Worm (Caenorhabditis elegans) whole organism, L4 larva: ENCODE measurements around the gene cpf-2.

Experiments used
- F26F4.8 ChIP-seq: fragments of 200-800 bp; sonication (Bioruptor generic); conservative IDR thresholded peaks from 2 replicates; pipeline ENCODE4 v1.3.6; 2022; ENCODE audit warnings: missing genetic modification characterization, missing compliant biosample characterization
- F44E2.7 ChIP-seq: fragments of 200-800 bp; sonication (Bioruptor generic); IDR thresholded peaks from 2 replicates; pipeline ENCODE4 v2.1.2; 2022; ENCODE audit warnings: missing genetic modification characterization, missing compliant biosample characterization
- T26A8.4 ChIP-seq: fragments of 200-800 bp; sonication (Bioruptor generic); IDR thresholded peaks from 2 replicates; pipeline ENCODE4 v1.3.6; 2022; ENCODE audit warnings: missing genetic modification characterization, missing compliant biosample characterization
- Y105C5A.15 ChIP-seq: fragments of 200-800 bp; sonication (Bioruptor generic); IDR thresholded peaks from 2 replicates; pipeline ENCODE4 v1.3.6; 2022; ENCODE audit warnings: missing genetic modification characterization, missing compliant biosample characterization
- Y48G9A.11 ChIP-seq: fragments of 200-800 bp; sonication (Bioruptor generic); IDR thresholded peaks from 2 replicates; pipeline ENCODE4 v1.3.6; 2022; ENCODE audit warnings: missing genetic modification reagents, missing genetic modification characterization, missing compliant biosample characterization
- Y5F2A.4 ChIP-seq: fragments of 200-800 bp; sonication (Bioruptor generic); optimal IDR thresholded peaks from 2 replicates; lab custom pipeline; 2018; ENCODE audit warnings: mild to moderate bottlenecking, missing genetic modification characterization, missing compliant biosample characterization
- ZK546.5 ChIP-seq, 2 experiments: sonication (generic microtip); optimal IDR thresholded peaks; 2 replicates each; lab custom pipeline; 2017; ENCODE audit warnings: missing biosample characterization in 2 of 2, missing genetic modification characterization in 2 of 2
- aha-1 ChIP-seq: fragments of 150-350 bp; peaks from one replicate; lab custom pipeline; 2014; ENCODE audit warnings: missing biosample characterization, missing genetic modification characterization
- ama-1 ChIP-seq: fragments of 150-350 bp; optimal IDR thresholded peaks from 2 replicates; lab custom pipeline; 2014; ENCODE audit warnings: inconsistent platforms, mixed read lengths
- arid-1 ChIP-seq: fragments of 200-800 bp; sonication (Bioruptor generic); conservative IDR thresholded peaks from 2 replicates; pipeline ENCODE4 v1.3.6; 2022; ENCODE audit warnings: missing genetic modification reagents, missing genetic modification characterization, missing compliant biosample characterization
- ceh-28 ChIP-seq: fragments of 150-350 bp; optimal IDR thresholded peaks from 2 replicates; lab custom pipeline; 2014; ENCODE audit warnings: missing biosample characterization, missing genetic modification reagents, missing genetic modification characterization
- cey-2 ChIP-seq: sonication (generic microtip); optimal IDR thresholded peaks from 3 replicates; lab custom pipeline; 2017; ENCODE audit warnings: missing genetic modification characterization, mild to moderate bottlenecking, missing compliant biosample characterization, antibody characterized with exemption, borderline replicate concordance; ENCODE audit not compliant: insufficient read depth
- ctbp-1 ChIP-seq: fragments of 200-800 bp; sonication (Bioruptor generic); IDR thresholded peaks from 2 replicates; pipeline ENCODE4 v1.3.6; 2022; ENCODE audit warnings: missing genetic modification reagents, missing genetic modification characterization, missing compliant biosample characterization
- daf-12 ChIP-seq: fragments of 150-350 bp; optimal IDR thresholded peaks from 2 replicates; lab custom pipeline; 2014; ENCODE audit warnings: missing biosample characterization, missing genetic modification reagents, missing genetic modification characterization
- daf-19 ChIP-seq: fragments of 200-800 bp; sonication (Bioruptor generic); conservative IDR thresholded peaks from 2 replicates; pipeline ENCODE4 v1.3.6; 2022; ENCODE audit warnings: missing genetic modification characterization, missing compliant biosample characterization
- daf-8 ChIP-seq: fragments of 200-800 bp; sonication (Bioruptor generic); IDR thresholded peaks from 2 replicates; pipeline ENCODE4 v1.3.6; 2022; ENCODE audit warnings: missing genetic modification characterization, missing compliant biosample characterization
- dmd-6 ChIP-seq: fragments of 200-800 bp; sonication (Bioruptor generic); IDR thresholded peaks from 2 replicates; pipeline ENCODE4 v1.3.6; 2022; ENCODE audit warnings: missing genetic modification reagents, missing genetic modification characterization, missing compliant biosample characterization
- dmd-9 ChIP-seq: fragments of 200-800 bp; sonication (Bioruptor generic); IDR thresholded peaks from 2 replicates; pipeline ENCODE4 v1.3.6; 2022; ENCODE audit warnings: missing genetic modification reagents, missing genetic modification characterization, missing compliant biosample characterization
- dpl-1 ChIP-seq: fragments of 150-350 bp; optimal IDR thresholded peaks from 2 replicates; lab custom pipeline; 2014; ENCODE audit warnings: missing biosample characterization, missing genetic modification reagents, missing genetic modification characterization
- fos-1 ChIP-seq: fragments of 150-350 bp; optimal IDR thresholded peaks from 2 replicates; lab custom pipeline; 2014; ENCODE audit warnings: missing biosample characterization, missing genetic modification characterization
- hlh-11 ChIP-seq: fragments of 200-800 bp; sonication (Bioruptor generic); optimal IDR thresholded peaks from 2 replicates; lab custom pipeline; 2018; ENCODE audit warnings: mild to moderate bottlenecking, missing genetic modification characterization, missing compliant biosample characterization
- hmg-1.1 ChIP-seq: fragments of 200-800 bp; sonication (Bioruptor generic); IDR thresholded peaks from 2 replicates; pipeline ENCODE4 v1.3.6; 2022; ENCODE audit warnings: missing genetic modification reagents, missing genetic modification characterization, missing compliant biosample characterization
- jun-1 ChIP-seq: fragments of 150-350 bp; optimal IDR thresholded peaks from 2 replicates; lab custom pipeline; 2014; ENCODE audit warnings: missing biosample characterization, missing genetic modification reagents, missing genetic modification characterization
- lin-13 ChIP-seq: fragments of 150-350 bp; optimal IDR thresholded peaks from 2 replicates; lab custom pipeline; 2014; ENCODE audit warnings: missing biosample characterization, missing genetic modification reagents, missing genetic modification characterization
- lin-15B ChIP-seq: fragments of 150-350 bp; sonication (generic microtip); optimal IDR thresholded peaks from 3 replicates; lab custom pipeline; 2014; ENCODE audit warnings: missing biosample characterization, missing genetic modification characterization
- lin-29 ChIP-seq: fragments of 200-800 bp; sonication (Bioruptor generic); IDR thresholded peaks from 2 replicates; pipeline ENCODE4 v1.3.6; 2022; ENCODE audit warnings: missing genetic modification reagents, missing genetic modification characterization, missing compliant biosample characterization
- lin-38 ChIP-seq: fragments of 200-800 bp; sonication (Bioruptor generic); IDR thresholded peaks from 2 replicates; pipeline ENCODE4 v1.3.6; 2022; ENCODE audit warnings: missing genetic modification reagents, missing genetic modification characterization, missing compliant biosample characterization
- lin-39 ChIP-seq: fragments of 150-350 bp; optimal IDR thresholded peaks from 2 replicates; lab custom pipeline; 2014; ENCODE audit warnings: missing biosample characterization, missing genetic modification reagents, missing genetic modification characterization
- lir-3 ChIP-seq: sonication (generic microtip); optimal IDR thresholded peaks from 2 replicates; lab custom pipeline; 2016; ENCODE audit warnings: mild to moderate bottlenecking, missing genetic modification characterization, missing compliant biosample characterization
- mdl-1 ChIP-seq, 2 experiments: fragments of 150-350 bp in 1 of 2; sonication (generic microtip) in 1 of 2; optimal IDR thresholded peaks; 2 replicates each; lab custom pipeline; 2014 to 2017; ENCODE audit warnings: missing biosample characterization in 2 of 2, missing genetic modification characterization in 2 of 2
- mes-2 ChIP-seq: sonication (generic microtip); optimal IDR thresholded peaks from 2 replicates; lab custom pipeline; 2016; ENCODE audit warnings: missing genotype, mild to moderate bottlenecking, missing genetic modification characterization, missing compliant biosample characterization; ENCODE audit not compliant: poor library complexity, severe bottlenecking
- mxl-3 ChIP-seq: fragments of 200-800 bp; sonication (Bioruptor generic); optimal IDR thresholded peaks from 2 replicates; lab custom pipeline; 2018; ENCODE audit warnings: mild to moderate bottlenecking, missing genetic modification characterization, missing compliant biosample characterization
- nhr-10 ChIP-seq: fragments of 150-350 bp; optimal IDR thresholded peaks from 2 replicates; lab custom pipeline; 2014; ENCODE audit warnings: missing biosample characterization, missing genetic modification characterization
- nhr-11 ChIP-seq: fragments of 150-350 bp; optimal IDR thresholded peaks from 2 replicates; lab custom pipeline; 2014; ENCODE audit warnings: missing biosample characterization, missing genetic modification characterization
- nhr-237 ChIP-seq: sonication (generic microtip); optimal IDR thresholded peaks from 2 replicates; lab custom pipeline; 2017; ENCODE audit warnings: missing biosample characterization, missing genetic modification characterization
- nhr-41 ChIP-seq: fragments of 200-800 bp; sonication (Bioruptor generic); IDR thresholded peaks from 2 replicates; pipeline ENCODE4 v1.3.6; 2022; ENCODE audit warnings: missing genetic modification reagents, missing genetic modification characterization, missing compliant biosample characterization
- nhr-42 ChIP-seq: fragments of 200-800 bp; sonication (Bioruptor generic); IDR thresholded peaks from 2 replicates; pipeline ENCODE4 v1.3.6; 2022; ENCODE audit warnings: missing genetic modification characterization, missing compliant biosample characterization
- nhr-48 ChIP-seq: sonication (generic microtip); optimal IDR thresholded peaks from 2 replicates; lab custom pipeline; 2016; ENCODE audit warnings: mild to moderate bottlenecking, missing genetic modification characterization, missing compliant biosample characterization
- nhr-6 ChIP-seq: fragments of 150-350 bp; optimal IDR thresholded peaks from 2 replicates; lab custom pipeline; 2014; ENCODE audit warnings: missing biosample characterization, missing genetic modification characterization
- nhr-77 ChIP-seq: fragments of 150-350 bp; optimal IDR thresholded peaks from 2 replicates; lab custom pipeline; 2014; ENCODE audit warnings: missing biosample characterization, missing genetic modification characterization
- pha-4 ChIP-seq, 2 experiments: fragments of 150-350 bp in 1 of 2; fragments of 200-800 bp in 1 of 2; sonication (Bioruptor generic) in 1 of 2; IDR thresholded peaks in 1 of 2; optimal IDR thresholded peaks in 1 of 2; 2 replicates each; pipeline versions ENCODE4 v1.3.6 to Lab custom; 2014 to 2022; ENCODE audit warnings: missing genetic modification characterization in 2 of 2, missing genetic modification reagents in 2 of 2, missing biosample characterization in 1 of 2, missing compliant biosample characterization in 1 of 2
- pqm-1 ChIP-seq: sonication (generic microtip); optimal IDR thresholded peaks from 2 replicates; lab custom pipeline; 2017; ENCODE audit warnings: missing biosample characterization, missing genetic modification characterization
- saeg-2 ChIP-seq: fragments of 200-800 bp; sonication (Bioruptor generic); IDR thresholded peaks from 2 replicates; pipeline ENCODE4 v1.3.6; 2022; ENCODE audit warnings: missing genetic modification reagents, missing genetic modification characterization, missing compliant biosample characterization
- sdz-12 ChIP-seq: fragments of 200-800 bp; sonication (Bioruptor generic); optimal IDR thresholded peaks from 2 replicates; lab custom pipeline; 2018; ENCODE audit warnings: mild to moderate bottlenecking, missing genetic modification characterization, missing compliant biosample characterization
- skn-1 ChIP-seq: fragments of 150-350 bp; optimal IDR thresholded peaks from 2 replicates; lab custom pipeline; 2014; ENCODE audit warnings: missing biosample characterization, missing genetic modification characterization
- snpc-1.2 ChIP-seq: fragments of 200-800 bp; sonication (Bioruptor generic); IDR thresholded peaks from 2 replicates; pipeline ENCODE4 v1.3.6; 2022; ENCODE audit warnings: missing genetic modification reagents, missing genetic modification characterization, missing compliant biosample characterization
- snpc-4 ChIP-seq: fragments of 150-350 bp; optimal IDR thresholded peaks from 2 replicates; lab custom pipeline; 2014; ENCODE audit warnings: missing biosample characterization, missing genetic modification characterization
- spr-1 ChIP-seq: sonication (generic microtip); optimal IDR thresholded peaks from 2 replicates; lab custom pipeline; 2016; ENCODE audit warnings: mild to moderate bottlenecking, missing genetic modification characterization, missing compliant biosample characterization
- unc-39 ChIP-seq: sonication (generic microtip); optimal IDR thresholded peaks from 2 replicates; lab custom pipeline; 2017; ENCODE audit warnings: missing biosample characterization, missing genetic modification characterization
- zag-1 ChIP-seq: fragments of 150-350 bp; optimal IDR thresholded peaks from 2 replicates; lab custom pipeline; 2014; ENCODE audit warnings: missing biosample characterization, missing genetic modification characterization
- zip-2 ChIP-seq: fragments of 150-350 bp; optimal IDR thresholded peaks from 2 replicates; lab custom pipeline; 2014; ENCODE audit warnings: missing biosample characterization, missing genetic modification characterization
- ztf-11 ChIP-seq: fragments of 150-350 bp; optimal IDR thresholded peaks from 2 replicates; lab custom pipeline; 2014; ENCODE audit warnings: missing biosample characterization, missing genetic modification characterization
- ztf-7 ChIP-seq: fragments of 150-350 bp; optimal IDR thresholded peaks from 2 replicates; lab custom pipeline; 2014; ENCODE audit warnings: missing biosample characterization, missing genetic modification characterization

The cpf-2 gene

ce11 chrIII:13275784-13276183, 7.1 kb upstream of the cpf-2 start (continued):
- peak; percentile 39 for TF ChIP-seq lin-39 (tag; lab: Kevin White, UChicago)
- peak; percentile 36; the same call in 1 of the 2 replicates for TF ChIP-seq dmd-6 (GFP tag; lab: Robert Waterston, UW)
- TF ChIP-seq Y5F2A.4, result no peak
- no peak for TF ChIP-seq fos-1
- no peak for TF ChIP-seq pha-4 (GFP tag; IDR thresholded peaks at IDR 0.05; lab: Robert Waterston, UW)
- no peak for TF ChIP-seq pha-4 (tag; optimal IDR thresholded peaks at IDR 0.05; lab: Kevin White, UChicago)
- TF ChIP-seq lin-29, result no peak
- TF ChIP-seq F44E2.7 (GFP tag; lab: Robert Waterston, UW), result no peak
- no peak for TF ChIP-seq daf-19 (GFP tag; lab: Robert Waterston, UW)
- TF ChIP-seq nhr-42 (GFP tag; lab: Robert Waterston, UW), result no peak
- TF ChIP-seq spr-1 (tag; lab: Kevin White, UChicago), result no peak
- no peak for TF ChIP-seq pqm-1 (tag; lab: Kevin White, UChicago)
- TF ChIP-seq mdl-1 (tag; optimal IDR thresholded peaks at IDR 0.05; lab: Kevin White, UChicago), result peak in 1 of 2 experiments; percentile 77
- TF ChIP-seq nhr-41 (GFP tag; lab: Robert Waterston, UW), result no peak
- no peak for TF ChIP-seq snpc-1.2 (GFP tag; lab: Robert Waterston, UW)
- TF ChIP-seq skn-1 (tag; lab: Kevin White, UChicago), result no peak
- no peak for TF ChIP-seq Y105C5A.15 (GFP tag; lab: Robert Waterston, UW)
- no peak for TF ChIP-seq nhr-10 (tag; lab: Kevin White, UChicago)
- peak; percentile 51 for TF ChIP-seq lin-38
- no peak for TF ChIP-seq nhr-237 (tag; lab: Kevin White, UChicago)
- TF ChIP-seq cey-2, result no peak
- no peak for TF ChIP-seq ztf-7 (tag; lab: Kevin White, UChicago)
- TF ChIP-seq saeg-2 (GFP tag; lab: Robert Waterston, UW), result no peak
- TF ChIP-seq Y48G9A.11 (GFP tag; lab: Robert Waterston, UW), result no peak
- peak; percentile 41 for TF ChIP-seq mes-2 (tag; lab: Kevin White, UChicago)
- peak; percentile 48 for TF ChIP-seq dpl-1 (GFP tag; lab: Kevin White, UChicago)
- peak; percentile 72 for TF ChIP-seq hmg-1.1
- no peak for TF ChIP-seq nhr-48 (tag; lab: Kevin White, UChicago)
- no peak for TF ChIP-seq lir-3 (tag; lab: Kevin White, UChicago)
- no peak for TF ChIP-seq unc-39 (tag; lab: Kevin White, UChicago)
- TF ChIP-seq ctbp-1 (GFP tag; lab: Robert Waterston, UW), result peak; percentile 80
- TF ChIP-seq lin-15B (tag; lab: Kevin White, UChicago), result no peak
- TF ChIP-seq dmd-9 (GFP tag; lab: Robert Waterston, UW), result no peak
- TF ChIP-seq ama-1 (lab: Kevin White, UChicago), result no peak
- TF ChIP-seq T26A8.4 (GFP tag; lab: Robert Waterston, UW), result 0 out of 2 replicates have a peak, but pooled peaks have one; percentile 25
- peak; percentile 56 for TF ChIP-seq zag-1 (tag; lab: Kevin White, UChicago)
- TF ChIP-seq ZK546.5 (tag; optimal IDR thresholded peaks at IDR 0.05; lab: Kevin White, UChicago), result no peak
- peak; percentile 39 for TF ChIP-seq nhr-11
- TF ChIP-seq ztf-11, result no peak
- no peak for TF ChIP-seq lin-13 (GFP tag; lab: Kevin White, UChicago)
- no peak for TF ChIP-seq F26F4.8 (GFP tag; lab: Robert Waterston, UW)
- TF ChIP-seq ceh-28, result no peak
- no peak for TF ChIP-seq daf-12
- TF ChIP-seq snpc-4 (tag; lab: Kevin White, UChicago), result no peak
- TF ChIP-seq zip-2, result no peak
- TF ChIP-seq nhr-6 (tag; lab: Kevin White, UChicago), result peak; percentile 26
- TF ChIP-seq sdz-12, result peak; percentile 15
- no peak for TF ChIP-seq jun-1 (tag; lab: Kevin White, UChicago)
- TF ChIP-seq aha-1 (tag; lab: Kevin White, UChicago), result peak; percentile 97
- TF ChIP-seq daf-8, result no peak
- no peak for TF ChIP-seq arid-1 (GFP tag; lab: Robert Waterston, UW)
- no peak for TF ChIP-seq nhr-77
- TF ChIP-seq mxl-3, result no peak
- TF ChIP-seq hlh-11 (tag; lab: Kevin White, UChicago), result peak; percentile 81
